ENCODE assay signal across 3 worm cellular contexts in genomic region chrX:12761295-12761775, ce11.
TF ChIP-seq lines count a peak whose summit lies in the region.

No protein-coding gene starts in this region.

TF ChIP-seq in whole organism, L1 larva, 84 proteins besides CTCF, POLR2A, EP300 and RAD21 (continued from another document):
- TF ChIP-seq nhr-237 (tag; optimal IDR thresholded peaks at IDR 0.05; lab: Kevin White, UChicago) (no peak), ceh-82 (tag; optimal IDR thresholded peaks at IDR 0.05; lab: Kevin White, UChicago) (no peak), elt-3 (tag; optimal IDR thresholded peaks at IDR 0.05; lab: Kevin White, UChicago) (peak in 2 of 6 experiments; percentile 44 to 74), lsy-2 (tag; optimal IDR thresholded peaks at IDR 0.05; lab: Kevin White, UChicago) (peak; percentile 29 to 30), ztf-4 (tag; optimal IDR thresholded peaks at IDR 0.05; lab: Kevin White, UChicago) (peak; percentile 2), pax-3 (tag; optimal IDR thresholded peaks at IDR 0.05; lab: Kevin White, UChicago) (no peak), elt-2 (tag; optimal IDR thresholded peaks at IDR 0.05; lab: Kevin White, UChicago) (peak; percentile 48), ceh-8 (GFP tag; optimal IDR thresholded peaks at IDR 0.05; lab: Kevin White, UChicago) (no peak), mdl-1 (tag; optimal IDR thresholded peaks at IDR 0.05; lab: Kevin White, UChicago) (peak in 1 of 2 experiments; percentile 42), nhr-85 (tag; lab: Kevin White, UChicago) (peak; percentile 90), unc-130 (tag; optimal IDR thresholded peaks at IDR 0.05; lab: Kevin White, UChicago) (peak; percentile 4), pag-3 (tag; optimal IDR thresholded peaks at IDR 0.05; lab: Kevin White, UChicago; ENCODE audit: borderline replicate concordance, insufficient read depth) (peak; percentile 65), lin-14 (GFP tag; optimal IDR thresholded peaks at IDR 0.05; lab: Kevin White, UChicago) (peak; percentile 83), sox-4 (tag; optimal IDR thresholded peaks at IDR 0.05; lab: Kevin White, UChicago) (no peak), snu-23 (GFP tag; optimal IDR thresholded peaks at IDR 0.05; lab: Kevin White, UChicago) (peak; percentile 67)

TF ChIP-seq in whole organism, L2 larva, 48 proteins besides CTCF, POLR2A, EP300 and RAD21 (continued from another document):
- peak; percentile 67 for TF ChIP-seq sma-9 (GFP tag; optimal IDR thresholded peaks at IDR 0.05; lab: Kevin White, UChicago)
- no peak for TF ChIP-seq sma-9 (tag; optimal IDR thresholded peaks at IDR 0.05; lab: Kevin White, UChicago)
- TF ChIP-seq crh-2 (tag; optimal IDR thresholded peaks at IDR 0.05; lab: Kevin White, UChicago) = no peak
- no peak for TF ChIP-seq ceh-82 (tag; optimal IDR thresholded peaks at IDR 0.05; lab: Kevin White, UChicago)
- no peak for TF ChIP-seq unc-55 (GFP tag; optimal IDR thresholded peaks at IDR 0.05; lab: Kevin White, UChicago)
- no peak for TF ChIP-seq lin-13 (GFP tag; optimal IDR thresholded peaks at IDR 0.05; lab: Kevin White, UChicago)
- no peak for TF ChIP-seq mbf-1 (tag; optimal IDR thresholded peaks at IDR 0.05; lab: Kevin White, UChicago)
- TF ChIP-seq aly-2 (tag; optimal IDR thresholded peaks at IDR 0.05; lab: Kevin White, UChicago) = no peak
- TF ChIP-seq egl-27 (tag; optimal IDR thresholded peaks at IDR 0.05; lab: Kevin White, UChicago) = no peak
- TF ChIP-seq lin-39 (tag; optimal IDR thresholded peaks at IDR 0.05; lab: Kevin White, UChicago) = no peak
- no peak for TF ChIP-seq skn-1 (tag; optimal IDR thresholded peaks at IDR 0.05; lab: Kevin White, UChicago)
- TF ChIP-seq sma-3 (GFP tag; optimal IDR thresholded peaks at IDR 0.05; lab: Kevin White, UChicago) = peak; percentile 52
- TF ChIP-seq zag-1 (tag; optimal IDR thresholded peaks at IDR 0.05; lab: Kevin White, UChicago) = no peak
- TF ChIP-seq lin-11 (tag; optimal IDR thresholded peaks at IDR 0.05; lab: Kevin White, UChicago) = no peak
- no peak for TF ChIP-seq lsy-2 (tag; optimal IDR thresholded peaks at IDR 0.05; lab: Kevin White, UChicago)
- TF ChIP-seq F13H6.1 (tag; optimal IDR thresholded peaks at IDR 0.05; lab: Kevin White, UChicago) = no peak
- TF ChIP-seq fos-1 (tag; optimal IDR thresholded peaks at IDR 0.05; lab: Kevin White, UChicago) = peak; percentile 3
- peak; percentile 80 for TF ChIP-seq blmp-1 (tag; optimal IDR thresholded peaks at IDR 0.05; lab: Kevin White, UChicago; ENCODE audit: insufficient read depth)
- no peak for TF ChIP-seq ZK546.5 (tag; optimal IDR thresholded peaks at IDR 0.05; lab: Kevin White, UChicago)
- no peak for TF ChIP-seq peb-1 (tag; optimal IDR thresholded peaks at IDR 0.05; lab: Kevin White, UChicago)
- no peak for TF ChIP-seq Y55F3AM.14 (GFP tag; optimal IDR thresholded peaks at IDR 0.05; lab: Kevin White, UChicago)
- no peak for TF ChIP-seq dmd-4 (tag; optimal IDR thresholded peaks at IDR 0.05; lab: Kevin White, UChicago)
- no peak for TF ChIP-seq nhr-21 (tag; optimal IDR thresholded peaks at IDR 0.05; lab: Kevin White, UChicago)
- peak; percentile 27 for TF ChIP-seq C34F6.9 (tag; optimal IDR thresholded peaks at IDR 0.05; lab: Kevin White, UChicago)
- no peak for TF ChIP-seq snpc-4 (tag; optimal IDR thresholded peaks at IDR 0.05; lab: Kevin White, UChicago)
- TF ChIP-seq ama-1 (optimal IDR thresholded peaks at IDR 0.05; lab: Kevin White, UChicago) = no peak
- TF ChIP-seq nhr-12 (tag; optimal IDR thresholded peaks at IDR 0.05; lab: Kevin White, UChicago) = no peak
- TF ChIP-seq unc-62 (GFP tag; optimal IDR thresholded peaks at IDR 0.05; lab: Kevin White, UChicago) = no peak
- no peak for TF ChIP-seq R02D3.7 (tag; optimal IDR thresholded peaks at IDR 0.05; lab: Kevin White, UChicago)

TF ChIP-seq in whole organism, L4 larva, 104 proteins besides CTCF, POLR2A, EP300 and RAD21 (continued from another document):
- no peak for TF ChIP-seq nhr-10 (tag; optimal IDR thresholded peaks at IDR 0.05; lab: Kevin White, UChicago)
